Worm (Caenorhabditis elegans) whole organism, late embryonic: ENCODE results near the gene R04D3.4.

ENCODE experiments used
- hlh-8 ChIP-seq: sonication (generic microtip); optimal IDR thresholded peaks from 2 replicates; lab custom pipeline; 2016; ENCODE audit warnings: missing genotype, missing genetic modification characterization, missing compliant biosample characterization
- nhr-11 ChIP-seq: fragments of 150-350 bp; optimal IDR thresholded peaks from 2 replicates; lab custom pipeline; 2014; ENCODE audit warnings: missing biosample characterization, missing genetic modification characterization
- sox-2 ChIP-seq: fragments of 200-800 bp; sonication (Bioruptor generic); IDR thresholded peaks from 2 replicates; pipeline ENCODE4 v1.3.6; 2022; ENCODE audit warnings: missing genetic modification reagents, missing genetic modification characterization, missing compliant biosample characterization

- TF ChIP-seq hlh-8 (tag; lab: Kevin White, UChicago) (no peak), sox-2 (GFP tag; lab: Robert Waterston, UW) (no peak), nhr-11 (no peak)
Measured at ce11 chrX:13291506-13291905, 2.9 kb upstream of the R04D3.4 start, which contains the start of gene srd-38.
